Worm (Caenorhabditis elegans) whole organism, dauer: ENCODE data around the gene rhi-1.

Source experiments
- unc-62 ChIP-seq: sonication (generic microtip); optimal IDR thresholded peaks from 2 replicates; lab custom pipeline; 2017; ENCODE audit warnings: missing biosample characterization, missing genetic modification reagents, missing genetic modification characterization

Gene rhi-1

ce11 chrX:4500499-4500898 lies 7.8 kb upstream of the rhi-1 start:
- TF ChIP-seq unc-62 (GFP tag; lab: Kevin White, UChicago): no peak

- no peak for TF ChIP-seq unc-62 (GFP tag; lab: Kevin White, UChicago)
Measured at ce11 chrX:4502039-4502438, 6.3 kb upstream of the rhi-1 start.

- no peak for TF ChIP-seq unc-62 (GFP tag; lab: Kevin White, UChicago)
Measured at ce11 chrX:4503259-4503658, 5.0 kb upstream of the rhi-1 start.

ce11 chrX:4504108-4504668 lies 4.1 kb upstream of the rhi-1 start, which contains the start of gene dgk-2:
Gene dgk-2 (minus strand): TSS chrX:4504388.
- no peak for TF ChIP-seq unc-62 (GFP tag; lab: Kevin White, UChicago)

- TF ChIP-seq unc-62 (GFP tag; lab: Kevin White, UChicago): no peak
Measured at ce11 chrX:4507122-4507681, 1.1 kb upstream of the rhi-1 start.

ce11 chrX:4513657-4514143 lies 5.4 kb downstream of the rhi-1 start, which contains the start of gene spr-3:
Gene spr-3 (plus strand): TSS chrX:4514093.
- TF ChIP-seq unc-62 (GFP tag; lab: Kevin White, UChicago): no peak

ce11 chrX:4516758-4517157 lies 8.4 kb downstream of the rhi-1 start:
- no peak for TF ChIP-seq unc-62 (GFP tag; lab: Kevin White, UChicago)

ce11 chrX:4519968-4520367 lies 11.7 kb downstream of the rhi-1 start:
- TF ChIP-seq unc-62 (GFP tag; lab: Kevin White, UChicago): no peak

- TF ChIP-seq unc-62 (GFP tag; lab: Kevin White, UChicago): no peak
Measured at ce11 chrX:4521166-4521565, 12.9 kb downstream of the rhi-1 start.

- no peak for TF ChIP-seq unc-62 (GFP tag; lab: Kevin White, UChicago)
Measured at ce11 chrX:4521837-4522816, 13.8 kb downstream of the rhi-1 start, which contains the start of gene C07A12.7. Gene C07A12.7 (minus strand): TSS chrX:4522144.

- TF ChIP-seq unc-62 (GFP tag; lab: Kevin White, UChicago): no peak
Measured at ce11 chrX:4523315-4523714, 15.0 kb downstream of the rhi-1 start.

ce11 chrX:4523887-4524350 lies 15.6 kb downstream of the rhi-1 start, which contains the start of gene pdi-2:
Gene pdi-2 (plus strand): TSS chrX:4524155.
- no peak for TF ChIP-seq unc-62 (GFP tag; lab: Kevin White, UChicago)

- no peak for TF ChIP-seq unc-62 (GFP tag; lab: Kevin White, UChicago)
Measured at ce11 chrX:4524844-4525243, 16.5 kb downstream of the rhi-1 start.

ce11 chrX:4526412-4526811 lies 18.1 kb downstream of the rhi-1 start:
- no peak for TF ChIP-seq unc-62 (GFP tag; lab: Kevin White, UChicago)

- no peak for TF ChIP-seq unc-62 (GFP tag; lab: Kevin White, UChicago)
Measured at ce11 chrX:4528905-4529304, 20.6 kb downstream of the rhi-1 start.
